Worm (Caenorhabditis elegans) whole organism, L4 larva: Measurements from ENCODE around the gene Y66C5A.2.

Source experiments
- T20F7.1 ChIP-seq: fragments of 200-800 bp; sonication (Bioruptor generic); optimal IDR thresholded peaks from 2 replicates; lab custom pipeline; 2018; ENCODE audit warnings: mild to moderate bottlenecking, missing genetic modification characterization, missing compliant biosample characterization
- Y75B8A.6 ChIP-seq: fragments of 200-800 bp; sonication (Bioruptor generic); IDR thresholded peaks from 2 replicates; pipeline ENCODE4 v1.3.6; 2022; ENCODE audit warnings: missing genetic modification reagents, missing genetic modification characterization, missing compliant biosample characterization
- ama-1 ChIP-seq: fragments of 150-350 bp; optimal IDR thresholded peaks from 2 replicates; lab custom pipeline; 2014; ENCODE audit warnings: inconsistent platforms, mixed read lengths
- ceh-28 ChIP-seq: fragments of 150-350 bp; optimal IDR thresholded peaks from 2 replicates; lab custom pipeline; 2014; ENCODE audit warnings: missing biosample characterization, missing genetic modification reagents, missing genetic modification characterization
- ceh-32 ChIP-seq: sonication (generic microtip); optimal IDR thresholded peaks from 2 replicates; lab custom pipeline; 2016; ENCODE audit warnings: mild to moderate bottlenecking, missing genetic modification characterization, missing compliant biosample characterization; ENCODE audit not compliant: poor library complexity
- ceh-44 ChIP-seq: fragments of 200-800 bp; sonication (Bioruptor generic); IDR thresholded peaks from 2 replicates; pipeline ENCODE4 v1.3.6; 2022; ENCODE audit warnings: missing genetic modification reagents, missing genetic modification characterization, missing compliant biosample characterization
- ceh-62 ChIP-seq: sonication (generic microtip); optimal IDR thresholded peaks from 2 replicates; lab custom pipeline; 2017; ENCODE audit warnings: missing biosample characterization, missing genetic modification characterization
- dmd-8 ChIP-seq: fragments of 200-800 bp; sonication (Bioruptor generic); IDR thresholded peaks from 2 replicates; pipeline ENCODE4 v1.3.6; 2022; ENCODE audit warnings: missing genetic modification characterization, missing compliant biosample characterization
- dpl-1 ChIP-seq: fragments of 150-350 bp; optimal IDR thresholded peaks from 2 replicates; lab custom pipeline; 2014; ENCODE audit warnings: missing biosample characterization, missing genetic modification reagents, missing genetic modification characterization
- duxl-1 ChIP-seq: sonication (generic microtip); optimal IDR thresholded peaks from 2 replicates; lab custom pipeline; 2016; ENCODE audit warnings: mild to moderate bottlenecking, missing genetic modification characterization, moderate library complexity, missing compliant biosample characterization; ENCODE audit not compliant: poor library complexity
- egl-27 ChIP-seq: sonication (generic microtip); optimal IDR thresholded peaks from 3 replicates; lab custom pipeline; 2017; ENCODE audit warnings: missing biosample characterization, missing genetic modification reagents, missing genetic modification characterization
- egl-43 ChIP-seq: fragments of 200-800 bp; sonication (Bioruptor generic); IDR thresholded peaks from 2 replicates; pipeline ENCODE4 v1.3.6; 2022; ENCODE audit warnings: missing genetic modification reagents, missing genetic modification characterization, missing compliant biosample characterization
- gei-8 ChIP-seq: fragments of 200-800 bp; sonication (Bioruptor generic); optimal IDR thresholded peaks from 2 replicates; lab custom pipeline; 2018; ENCODE audit warnings: mild to moderate bottlenecking, missing genetic modification characterization, missing compliant biosample characterization
- hlh-30 ChIP-seq: sonication (generic microtip); optimal IDR thresholded peaks from 2 replicates; lab custom pipeline; 2017; ENCODE audit warnings: antibody characterized with exemption, mild to moderate bottlenecking, missing genetic modification characterization, missing compliant biosample characterization; ENCODE audit not compliant: insufficient read depth
- lin-1 ChIP-seq: fragments of 200-800 bp; sonication (Bioruptor generic); IDR thresholded peaks from 2 replicates; pipeline ENCODE4 v1.3.6; 2022; ENCODE audit warnings: missing genetic modification reagents, missing genetic modification characterization, missing compliant biosample characterization
- lin-38 ChIP-seq: fragments of 200-800 bp; sonication (Bioruptor generic); IDR thresholded peaks from 2 replicates; pipeline ENCODE4 v1.3.6; 2022; ENCODE audit warnings: missing genetic modification reagents, missing genetic modification characterization, missing compliant biosample characterization
- lir-3 ChIP-seq: sonication (generic microtip); optimal IDR thresholded peaks from 2 replicates; lab custom pipeline; 2016; ENCODE audit warnings: mild to moderate bottlenecking, missing genetic modification characterization, missing compliant biosample characterization
- lsy-2 ChIP-seq, 2 experiments: fragments of 150-350 bp in 1 of 2; sonication (generic microtip) in 1 of 2; optimal IDR thresholded peaks; 2 replicates each; lab custom pipeline; 2014 to 2017; ENCODE audit warnings: missing biosample characterization in 2 of 2, missing genetic modification characterization in 2 of 2
- mep-1 ChIP-seq: fragments of 150-350 bp; sonication (generic microtip); optimal IDR thresholded peaks from 3 replicates; lab custom pipeline; 2014; ENCODE audit warnings: missing biosample characterization, missing genetic modification characterization
- nhr-111 ChIP-seq: fragments of 200-800 bp; sonication (Bioruptor generic); optimal IDR thresholded peaks from 2 replicates; lab custom pipeline; 2018; ENCODE audit warnings: mild to moderate bottlenecking, missing genetic modification characterization, missing compliant biosample characterization
- nhr-25 ChIP-seq: sonication (generic microtip); optimal IDR thresholded peaks from 2 replicates; lab custom pipeline; 2017; ENCODE audit warnings: missing genetic modification characterization, mild to moderate bottlenecking, missing compliant biosample characterization, antibody characterized with exemption, moderate library complexity, borderline replicate concordance; ENCODE audit not compliant: insufficient read depth
- nhr-41 ChIP-seq: fragments of 200-800 bp; sonication (Bioruptor generic); IDR thresholded peaks from 2 replicates; pipeline ENCODE4 v1.3.6; 2022; ENCODE audit warnings: missing genetic modification reagents, missing genetic modification characterization, missing compliant biosample characterization
- nhr-76 ChIP-seq: fragments of 150-350 bp; optimal IDR thresholded peaks from 2 replicates; lab custom pipeline; 2014; ENCODE audit warnings: missing biosample characterization, missing genetic modification characterization
- pqm-1 ChIP-seq: sonication (generic microtip); optimal IDR thresholded peaks from 2 replicates; lab custom pipeline; 2017; ENCODE audit warnings: missing biosample characterization, missing genetic modification characterization
- sdz-12 ChIP-seq: fragments of 200-800 bp; sonication (Bioruptor generic); optimal IDR thresholded peaks from 2 replicates; lab custom pipeline; 2018; ENCODE audit warnings: mild to moderate bottlenecking, missing genetic modification characterization, missing compliant biosample characterization
- set-16 ChIP-seq: fragments of 200-800 bp; sonication (Bioruptor generic); IDR thresholded peaks from 2 replicates; pipeline ENCODE4 v1.3.6; 2022; ENCODE audit warnings: missing genetic modification reagents, missing genetic modification characterization, missing compliant biosample characterization
- skn-1 ChIP-seq: fragments of 150-350 bp; optimal IDR thresholded peaks from 2 replicates; lab custom pipeline; 2014; ENCODE audit warnings: missing biosample characterization, missing genetic modification characterization
- snpc-1.2 ChIP-seq: fragments of 200-800 bp; sonication (Bioruptor generic); IDR thresholded peaks from 2 replicates; pipeline ENCODE4 v1.3.6; 2022; ENCODE audit warnings: missing genetic modification reagents, missing genetic modification characterization, missing compliant biosample characterization
- spr-1 ChIP-seq: sonication (generic microtip); optimal IDR thresholded peaks from 2 replicates; lab custom pipeline; 2016; ENCODE audit warnings: mild to moderate bottlenecking, missing genetic modification characterization, missing compliant biosample characterization
- tag-97 ChIP-seq: fragments of 200-800 bp; sonication (Bioruptor generic); IDR thresholded peaks from 2 replicates; pipeline ENCODE4 v1.3.6; 2022; ENCODE audit warnings: missing genetic modification characterization, missing compliant biosample characterization
- unc-130 ChIP-seq: sonication (generic microtip); optimal IDR thresholded peaks from 2 replicates; lab custom pipeline; 2016; ENCODE audit warnings: missing genetic modification reagents, missing genetic modification characterization, missing compliant biosample characterization
- unc-62 ChIP-seq, 3 experiments: fragments of 150-350 bp in 1 of 3; sonication (generic microtip); optimal IDR thresholded peaks in 2 of 3; peaks in 1 of 3; 1 replicate in 1 of 3; 2 replicates in 2 of 3; lab custom pipeline; 2014 to 2017; ENCODE audit warnings: missing biosample characterization in 3 of 3, missing genetic modification characterization in 3 of 3, missing genetic modification reagents in 3 of 3, missing genotype in 1 of 3
- zip-11 ChIP-seq: fragments of 200-800 bp; sonication (Bioruptor generic); IDR thresholded peaks from 2 replicates; pipeline ENCODE4 v1.3.6; 2022; ENCODE audit warnings: missing genetic modification characterization, missing compliant biosample characterization
- zip-2 ChIP-seq: fragments of 150-350 bp; optimal IDR thresholded peaks from 2 replicates; lab custom pipeline; 2014; ENCODE audit warnings: missing biosample characterization, missing genetic modification characterization

The Y66C5A.2 gene

DNA sequence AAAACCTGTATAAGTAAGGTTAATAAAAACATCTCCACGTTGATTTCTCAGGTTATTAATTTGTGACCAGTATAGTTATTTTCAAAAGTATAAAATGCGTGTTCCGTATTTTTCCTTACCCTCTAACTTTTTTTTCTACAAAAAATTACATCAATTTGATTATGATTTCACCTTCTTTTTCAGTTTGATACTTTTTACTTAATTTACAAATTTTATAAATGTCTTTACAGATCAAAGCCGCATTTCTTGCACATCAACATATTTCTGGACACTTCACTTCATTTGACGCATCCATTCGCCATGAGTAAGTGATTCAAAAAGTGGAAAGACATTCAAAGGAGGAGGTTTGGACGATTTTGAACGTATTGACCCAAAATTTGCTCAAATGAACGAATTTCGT, at the start of gene Y66C5A.2:
Y66C5A.2 (plus strand) TSS at position 301 of the 400 bp plus-strand sequence.
- TF ChIP-seq set-16 (no peak), ama-1 (lab: Kevin White, UChicago) (no peak), sdz-12 (GFP tag; lab: Kevin White, UChicago) (no peak), spr-1 (tag; lab: Kevin White, UChicago) (no peak), zip-11 (GFP tag; lab: Robert Waterston, UW) (no peak), ceh-44 (GFP tag; lab: Robert Waterston, UW) (no peak), lin-38 (GFP tag; lab: Robert Waterston, UW) (no peak), mep-1 (tag; lab: Kevin White, UChicago) (no peak), dmd-8 (GFP tag; lab: Robert Waterston, UW) (no peak), nhr-111 (no peak), snpc-1.2 (GFP tag; lab: Robert Waterston, UW) (no peak), skn-1 (no peak), ceh-32 (tag; lab: Kevin White, UChicago) (no peak), lin-1 (GFP tag; lab: Robert Waterston, UW) (no peak), nhr-41 (GFP tag; lab: Robert Waterston, UW) (no peak), duxl-1 (tag; lab: Kevin White, UChicago) (no peak), nhr-25 (tag; lab: Kevin White, UChicago) (no peak), pqm-1 (tag; lab: Kevin White, UChicago) (no peak)

- TF ChIP-seq egl-27 (tag; lab: Kevin White, UChicago) (no peak), unc-130 (GFP tag; lab: Kevin White, UChicago) (no peak), hlh-30 (tag; lab: Kevin White, UChicago) (no peak)
Measured at ce11 chrX:14412774-14413173, 47.7 kb upstream of the Y66C5A.2 start, which contains the start of gene fbxa-179. Gene fbxa-179 (minus strand): TSS chrX:14412874.

DNA sequence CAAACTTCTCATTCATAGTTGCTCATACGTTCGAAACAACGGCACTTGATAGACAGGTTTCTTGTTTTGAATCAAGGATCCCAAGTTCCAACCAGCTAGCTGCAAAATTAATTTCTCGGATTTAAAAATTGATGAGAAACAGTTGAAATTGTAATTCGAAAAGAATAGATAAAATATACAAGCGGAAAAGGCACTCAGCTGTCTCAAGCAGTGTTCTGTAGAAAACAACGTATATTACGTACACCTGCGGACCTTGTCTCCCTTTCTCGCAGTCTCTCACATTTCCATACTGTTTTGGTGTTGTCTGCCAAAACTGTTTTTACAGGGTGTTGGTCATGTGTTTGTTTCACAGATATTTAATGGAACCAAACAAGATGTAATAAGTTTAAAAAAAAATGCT, 44.9 kb upstream of the Y66C5A.2 start, which contains the start of gene F23D12.10:
F23D12.10 (minus strand) TSS at position 101 of the 400 bp plus-strand sequence.
- TF ChIP-seq nhr-111 (no peak), nhr-41 (GFP tag; lab: Robert Waterston, UW) (no peak), Y75B8A.6 (GFP tag; lab: Robert Waterston, UW) (no peak), ceh-28 (tag; lab: Kevin White, UChicago) (no peak)
- TF ChIP-seq, all 104 proteins: peak for 0

DNA sequence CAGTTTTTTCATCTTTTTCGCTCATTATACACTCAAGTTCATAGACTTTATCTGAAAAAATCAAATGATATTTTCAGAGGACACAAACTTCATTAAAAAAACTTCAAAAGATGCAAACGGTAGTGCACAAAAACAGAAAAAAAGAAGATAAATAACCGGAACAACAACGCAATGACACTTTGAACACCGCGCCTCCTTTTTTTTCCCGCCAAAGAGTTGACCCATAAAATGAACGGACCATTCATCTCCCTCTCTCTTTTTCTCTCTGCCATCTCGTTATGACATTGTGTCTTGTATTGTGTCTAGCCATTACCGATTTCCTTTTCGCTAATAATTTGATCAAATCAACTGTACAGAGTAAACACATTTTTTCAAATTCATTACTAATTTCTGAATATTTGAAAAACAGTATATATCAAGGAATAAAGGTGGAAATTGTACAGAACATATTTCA, 39.0 kb upstream of the Y66C5A.2 start, which contains the start of gene F23D12.2:
F23D12.2 (minus strand) TSS at position 51 of the 454 bp plus-strand sequence.
- no peak for TF ChIP-seq lsy-2 (tag; optimal IDR thresholded peaks at IDR 0.05; lab: Kevin White, UChicago)
- TF ChIP-seq lir-3 (tag; lab: Kevin White, UChicago) = no peak
- no peak for TF ChIP-seq dpl-1 (GFP tag; lab: Kevin White, UChicago)
- TF ChIP-seq unc-62 (GFP tag; optimal IDR thresholded peaks at IDR 0.05 in 1 of 2; lab: Kevin White, UChicago) = peak in 1 of 2 experiments; percentile 62
- TF ChIP-seq unc-62 (tag; optimal IDR thresholded peaks at IDR 0.05; lab: Kevin White, UChicago) = no peak
- TF ChIP-seq tag-97 = no peak

ce11 chrX:14423105-14423504, 37.4 kb upstream of the Y66C5A.2 start, which contains the start of gene fipr-3:
Gene fipr-3 (plus strand): TSS chrX:14423405.
- TF ChIP-seq gei-8 (no peak), nhr-76 (tag; lab: Kevin White, UChicago) (no peak), egl-43 (GFP tag; lab: Robert Waterston, UW) (no peak), dpl-1 (GFP tag; lab: Kevin White, UChicago) (no peak), T20F7.1 (peak; percentile 3), zip-2 (tag; lab: Kevin White, UChicago) (no peak), ceh-62 (tag; lab: Kevin White, UChicago) (no peak), ceh-32 (tag; lab: Kevin White, UChicago) (no peak)
